Worm (Caenorhabditis elegans) whole organism, L4/young adult: ENCODE data around the gene srw-1.

Source experiments
- W03F9.2 ChIP-seq: fragments of 150-350 bp; optimal IDR thresholded peaks from 2 replicates; lab custom pipeline; 2014; ENCODE audit warnings: missing biosample characterization, missing genetic modification characterization
- dao-5 ChIP-seq: sonication (generic microtip); optimal IDR thresholded peaks from 2 replicates; lab custom pipeline; 2016; ENCODE audit warnings: missing genotype, missing genetic modification characterization, moderate library complexity, missing compliant biosample characterization

ce11 chrV:15192377-15192776, 5.7 kb upstream of the srw-1 start, which contains the start of gene plc-2:
- TF ChIP-seq dao-5 (tag; lab: Kevin White, UChicago) (no peak), W03F9.2 (tag; lab: Kevin White, UChicago) (no peak)
